Worm (Caenorhabditis elegans): ENCODE measurements around the gene F43G6.10.

The F43G6.10 gene

DNA sequence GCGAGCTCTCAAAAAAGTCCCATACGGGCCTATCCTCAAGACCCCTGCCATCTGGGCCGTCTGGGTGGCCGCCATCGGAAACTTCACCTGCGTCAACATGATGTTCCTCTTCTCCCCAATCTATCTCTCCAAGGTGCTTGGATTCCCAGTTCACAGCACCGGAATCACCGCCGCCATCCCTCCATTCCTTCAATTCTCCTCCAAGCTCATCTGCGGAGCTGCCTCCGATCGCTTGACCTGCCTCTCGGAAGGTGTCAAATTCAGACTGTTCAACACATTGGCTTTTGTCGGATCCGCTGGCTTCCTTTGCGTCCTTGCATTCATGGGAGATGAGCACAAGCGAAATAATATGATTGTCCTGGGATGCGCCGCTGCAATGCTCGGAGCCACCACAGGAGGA, 35.8 kb downstream of the F43G6.10 start:
- TF ChIP-seq dmd-4 (tag; optimal IDR thresholded peaks at IDR 0.05) (no peak), nhr-23 (tag; optimal IDR thresholded peaks at IDR 0.05) (no peak), Y55F3AM.14 (GFP tag; optimal IDR thresholded peaks at IDR 0.05) (no peak), mbf-1 (tag; optimal IDR thresholded peaks at IDR 0.05) (no peak), aly-2 (tag; optimal IDR thresholded peaks at IDR 0.05) (no peak), elt-1 (tag; optimal IDR thresholded peaks at IDR 0.05) (no peak)

DNA sequence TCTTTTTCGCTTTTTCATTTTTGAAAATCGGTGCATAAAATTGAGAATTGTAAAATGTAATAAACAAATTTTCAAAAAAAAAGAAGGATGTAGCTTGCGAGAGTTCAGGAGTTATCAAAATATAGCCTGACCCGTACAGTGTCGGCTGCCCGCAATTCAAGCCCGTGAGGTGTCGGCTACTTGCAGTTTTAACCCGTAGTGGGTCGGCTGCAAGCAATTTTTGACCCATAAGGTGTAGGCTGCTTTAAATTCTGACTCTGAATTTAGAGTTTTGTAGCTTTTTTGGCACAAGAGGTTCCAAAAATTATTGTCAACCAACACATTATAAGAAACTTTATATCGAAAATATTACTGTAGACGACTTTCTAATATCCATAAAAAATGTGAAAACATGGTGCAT, 36.8 kb downstream of the F43G6.10 start:
- TF ChIP-seq mdl-1 (tag; optimal IDR thresholded peaks at IDR 0.05) (no peak), nhr-21 (tag; optimal IDR thresholded peaks at IDR 0.05) (peak; percentile 52), gmeb-1 (tag; optimal IDR thresholded peaks at IDR 0.05) (no peak), nhr-25 (tag; optimal IDR thresholded peaks at IDR 0.05) (no peak), aly-2 (tag; optimal IDR thresholded peaks at IDR 0.05) (no peak), R02D3.7 (tag; optimal IDR thresholded peaks at IDR 0.05) (no peak), ZK546.5 (tag; optimal IDR thresholded peaks at IDR 0.05) (no peak), nhr-6 (tag; optimal IDR thresholded peaks at IDR 0.05) (no peak), snpc-4 (tag; optimal IDR thresholded peaks at IDR 0.05) (peak; percentile 18), Y55F3AM.14 (GFP tag; optimal IDR thresholded peaks at IDR 0.05) (no peak), egl-27 (tag; optimal IDR thresholded peaks at IDR 0.05) (no peak), elt-3 (tag; optimal IDR thresholded peaks at IDR 0.05) (no peak), nhr-12 (tag; optimal IDR thresholded peaks at IDR 0.05) (no peak), ama-1 (optimal IDR thresholded peaks at IDR 0.05) (peak; percentile 57)

DNA sequence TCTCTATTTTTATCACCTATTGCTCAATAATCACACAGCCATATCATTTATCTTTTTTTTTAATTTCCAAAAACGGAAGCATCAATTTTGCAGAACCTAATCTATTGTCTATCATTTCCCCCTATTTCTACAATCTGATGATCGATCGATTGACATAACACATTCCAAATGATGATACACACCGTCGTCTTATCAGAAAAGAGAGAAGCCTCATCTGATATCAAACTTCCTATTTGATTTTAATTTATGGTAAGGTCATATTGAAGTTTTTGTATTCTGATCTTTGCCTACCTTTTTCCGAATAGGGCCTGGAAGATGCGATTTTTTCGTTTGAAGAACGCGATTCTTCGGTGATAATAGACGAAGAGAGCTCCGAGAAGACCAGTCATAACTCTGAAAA, 40.4 kb downstream of the F43G6.10 start:
- TF ChIP-seq ztf-4 (tag; optimal IDR thresholded peaks at IDR 0.05): no peak
- TF ChIP-seq nhr-25 (tag; optimal IDR thresholded peaks at IDR 0.05): peak; percentile 21
- TF ChIP-seq nhr-21 (tag; optimal IDR thresholded peaks at IDR 0.05): peak; percentile 13
- TF ChIP-seq elt-3 (tag; optimal IDR thresholded peaks at IDR 0.05): no peak
- no peak for TF ChIP-seq mab-5 (tag; optimal IDR thresholded peaks at IDR 0.05)
- peak; percentile 53 for TF ChIP-seq sma-9 (GFP tag; optimal IDR thresholded peaks at IDR 0.05)
- no peak for TF ChIP-seq sma-9 (tag; optimal IDR thresholded peaks at IDR 0.05)

DNA sequence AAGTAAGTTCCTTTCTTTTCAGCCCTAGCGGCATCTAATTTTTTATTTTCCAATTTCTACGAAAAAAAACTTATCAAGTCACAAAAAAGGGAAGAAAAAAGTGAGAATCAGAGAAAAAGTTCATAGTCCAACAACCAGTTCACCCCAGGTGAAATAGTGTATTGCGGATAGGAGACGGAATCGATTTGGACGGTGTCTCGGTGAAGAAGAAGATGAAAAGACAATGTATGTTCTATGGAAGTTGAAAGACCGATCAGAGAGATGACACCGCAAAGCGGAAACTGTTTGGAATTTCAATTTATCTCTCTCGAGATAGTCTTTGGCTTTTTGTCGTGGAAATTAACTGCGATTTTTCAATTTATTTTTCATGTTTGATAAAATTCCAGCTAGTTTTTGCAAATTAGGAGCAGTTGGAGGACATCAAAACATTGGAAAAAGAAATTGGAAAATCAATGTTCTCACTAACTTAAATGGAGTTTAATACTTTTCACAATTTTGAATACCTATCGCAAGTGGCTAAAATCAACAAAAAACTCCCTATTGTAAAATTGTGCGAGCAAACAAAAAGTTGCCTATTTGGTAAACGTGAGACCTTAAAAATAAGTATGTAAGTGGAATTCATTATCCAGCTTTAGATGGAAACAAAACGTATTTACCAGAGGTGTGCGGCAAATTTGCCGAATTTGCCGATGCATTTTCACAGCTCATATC, 43.2 kb downstream of the F43G6.10 start:
- TF ChIP-seq ztf-1 (GFP tag; conservative IDR thresholded peaks at IDR 0.05): no peak
- TF ChIP-seq ztf-4 (tag; optimal IDR thresholded peaks at IDR 0.05): no peak
- TF ChIP-seq Y55F3AM.14 (GFP tag; optimal IDR thresholded peaks at IDR 0.05): no peak
- TF ChIP-seq elt-1 (tag; optimal IDR thresholded peaks at IDR 0.05): no peak
- no peak for TF ChIP-seq zag-1 (tag; optimal IDR thresholded peaks at IDR 0.05)
- no peak for TF ChIP-seq crh-2 (tag; optimal IDR thresholded peaks at IDR 0.05)
- TF ChIP-seq nhr-6 (tag; optimal IDR thresholded peaks at IDR 0.05): no peak
- TF ChIP-seq ZK546.5 (tag; optimal IDR thresholded peaks at IDR 0.05): no peak
- TF ChIP-seq aly-2 (tag; optimal IDR thresholded peaks at IDR 0.05): no peak
- no peak for TF ChIP-seq lsy-2 (tag; optimal IDR thresholded peaks at IDR 0.05)
- no peak for TF ChIP-seq mbf-1 (tag; optimal IDR thresholded peaks at IDR 0.05)
- TF ChIP-seq F13H6.1 (tag; optimal IDR thresholded peaks at IDR 0.05): no peak
- no peak for TF ChIP-seq skn-1 (tag; optimal IDR thresholded peaks at IDR 0.05)
- TF ChIP-seq sem-4 (tag; optimal IDR thresholded peaks at IDR 0.05): no peak
- no peak for TF ChIP-seq nhr-77 (tag; optimal IDR thresholded peaks at IDR 0.05)
- no peak for TF ChIP-seq mab-5 (tag; optimal IDR thresholded peaks at IDR 0.05)
- no peak for TF ChIP-seq dmd-4 (tag; optimal IDR thresholded peaks at IDR 0.05)
- no peak for TF ChIP-seq alr-1 (tag; optimal IDR thresholded peaks at IDR 0.05)
- TF ChIP-seq R02D3.7 (tag; optimal IDR thresholded peaks at IDR 0.05): no peak
- TF ChIP-seq gmeb-1 (tag; optimal IDR thresholded peaks at IDR 0.05): no peak
- TF ChIP-seq nhr-10 (tag; optimal IDR thresholded peaks at IDR 0.05): no peak
- TF ChIP-seq nhr-237 (tag; optimal IDR thresholded peaks at IDR 0.05): no peak
- TF ChIP-seq nhr-23 (tag; optimal IDR thresholded peaks at IDR 0.05): no peak
- TF ChIP-seq unc-39 (tag; optimal IDR thresholded peaks at IDR 0.05): no peak
- no peak for TF ChIP-seq lin-13 (GFP tag; optimal IDR thresholded peaks at IDR 0.05)
- no peak for TF ChIP-seq ama-1 (optimal IDR thresholded peaks at IDR 0.05)
- TF ChIP-seq blmp-1 (tag; optimal IDR thresholded peaks at IDR 0.05; ENCODE audit: insufficient read depth): no peak
- TF ChIP-seq nhr-25 (tag; optimal IDR thresholded peaks at IDR 0.05): peak; percentile 67
- TF ChIP-seq ceh-82 (tag; optimal IDR thresholded peaks at IDR 0.05): no peak
- no peak for TF ChIP-seq lin-11 (tag; optimal IDR thresholded peaks at IDR 0.05)
- no peak for TF ChIP-seq peb-1 (tag; optimal IDR thresholded peaks at IDR 0.05)
- TF ChIP-seq nhr-11 (tag; optimal IDR thresholded peaks at IDR 0.05): no peak
- peak; percentile 24 for TF ChIP-seq egl-27 (tag; optimal IDR thresholded peaks at IDR 0.05)
- TF ChIP-seq sma-3 (GFP tag; optimal IDR thresholded peaks at IDR 0.05): peak; percentile 27
- TF ChIP-seq mdl-1 (tag; optimal IDR thresholded peaks at IDR 0.05): peak in 1 of 2 experiments; percentile 27
- peak; percentile 66 for TF ChIP-seq nhr-21 (tag; optimal IDR thresholded peaks at IDR 0.05)
- no peak for TF ChIP-seq nhr-12 (tag; optimal IDR thresholded peaks at IDR 0.05)
- no peak for TF ChIP-seq snpc-4 (tag; optimal IDR thresholded peaks at IDR 0.05)
- no peak for TF ChIP-seq unc-55 (GFP tag; optimal IDR thresholded peaks at IDR 0.05)
- TF ChIP-seq elt-3 (tag; optimal IDR thresholded peaks at IDR 0.05): no peak
- TF ChIP-seq sma-9 (GFP tag; optimal IDR thresholded peaks at IDR 0.05): peak; percentile 86
- no peak for TF ChIP-seq sma-9 (tag; optimal IDR thresholded peaks at IDR 0.05)
- no peak for TF ChIP-seq ztf-11 (tag; optimal IDR thresholded peaks at IDR 0.05)
- TF ChIP-seq lin-39 (tag; optimal IDR thresholded peaks at IDR 0.05): no peak

All from whole organism, L2 larva.